Fruit fly (Drosophila melanogaster) whole organism, adult: Measurements from ENCODE around the gene CG33235.

Experiments used
- CG11617 ChIP-seq: fragments of 200-800 bp; sonication (Bioruptor generic); optimal IDR thresholded peaks from 2 replicates; lab custom pipeline; 2017; ENCODE audit warnings: mild to moderate bottlenecking, missing biosample characterization, missing genetic modification reagents, missing genetic modification characterization
- CG12768 ChIP-seq: fragments of 200-800 bp; sonication (Bioruptor generic); optimal IDR thresholded peaks from 2 replicates; lab custom pipeline; 2017; ENCODE audit warnings: missing biosample characterization, missing genetic modification characterization, mild to moderate bottlenecking, moderate library complexity, missing genetic modification reagents
- CG14711 ChIP-seq: fragments of 200-800 bp; sonication (Bioruptor generic); optimal IDR thresholded peaks from 2 replicates; lab custom pipeline; 2018; ENCODE audit warnings: missing biosample characterization, mild to moderate bottlenecking, missing genetic modification characterization, moderate library complexity
- CG1620 ChIP-seq: fragments of 200-800 bp; sonication (Bioruptor generic); optimal IDR thresholded peaks from 2 replicates; lab custom pipeline; 2016; ENCODE audit warnings: missing biosample characterization, missing genetic modification characterization
- CG33017 ChIP-seq: fragments of 200-800 bp; sonication (Bioruptor generic); optimal IDR thresholded peaks from 2 replicates; lab custom pipeline; 2018; ENCODE audit warnings: missing biosample characterization, mild to moderate bottlenecking, missing genetic modification characterization, moderate library complexity
- CG5204 ChIP-seq: fragments of 200-800 bp; sonication (Bioruptor generic); optimal IDR thresholded peaks from 2 replicates; lab custom pipeline; 2016; ENCODE audit warnings: missing biosample characterization, missing genetic modification characterization
- CG7045 ChIP-seq: fragments of 200-800 bp; sonication (Bioruptor generic); optimal IDR thresholded peaks from 2 replicates; lab custom pipeline; 2017; ENCODE audit warnings: missing biosample characterization, mild to moderate bottlenecking, missing genetic modification characterization
- CG7101 ChIP-seq: fragments of 200-800 bp; sonication (Bioruptor generic); optimal IDR thresholded peaks from 2 replicates; lab custom pipeline; 2018; ENCODE audit warnings: missing biosample characterization, mild to moderate bottlenecking, missing genetic modification characterization, moderate library complexity
- Clk ChIP-seq: fragments of 200-800 bp; sonication (Bioruptor generic); optimal IDR thresholded peaks from 2 replicates; lab custom pipeline; 2017; ENCODE audit warnings: missing biosample characterization, missing genetic modification characterization
- Crg-1 ChIP-seq: fragments of 200-800 bp; sonication (Bioruptor generic); optimal IDR thresholded peaks from 2 replicates; lab custom pipeline; 2016; ENCODE audit warnings: missing biosample characterization, missing genetic modification characterization
- Hr96 ChIP-seq: fragments of 200-800 bp; sonication (Bioruptor generic); optimal IDR thresholded peaks from 2 replicates; lab custom pipeline; 2016; ENCODE audit warnings: missing biosample characterization, missing genetic modification characterization
- Mnt ChIP-seq: fragments of 200-800 bp; sonication (Bioruptor generic); optimal IDR thresholded peaks from 2 replicates; lab custom pipeline; 2016; ENCODE audit warnings: missing biosample characterization, mild to moderate bottlenecking, missing genetic modification characterization
- bab1 ChIP-seq: fragments of 200-800 bp; sonication (Bioruptor generic); optimal IDR thresholded peaks from 3 replicates; lab custom pipeline; 2019; ENCODE audit warnings: missing biosample characterization, mild to moderate bottlenecking, missing genetic modification characterization, moderate library complexity
- cic ChIP-seq: fragments of 200-800 bp; sonication (Bioruptor generic); optimal IDR thresholded peaks from 2 replicates; lab custom pipeline; 2017; ENCODE audit warnings: missing biosample characterization, mild to moderate bottlenecking, missing genetic modification characterization, moderate library complexity
- cnc ChIP-seq, 2 experiments: fragments of >200 bp; optimal IDR thresholded peaks; 2 replicates each; lab custom pipeline; 2017
- kay ChIP-seq: fragments of 200-800 bp; sonication (Bioruptor generic); peaks from one replicate; lab custom pipeline; 2016; ENCODE audit warnings: missing biosample characterization, missing genetic modification characterization, borderline replicate concordance
- ovo ChIP-seq: fragments of 200-800 bp; sonication (Bioruptor generic); optimal IDR thresholded peaks from 2 replicates; lab custom pipeline; 2016; ENCODE audit warnings: missing biosample characterization, missing genetic modification characterization
- pad ChIP-seq: fragments of 200-800 bp; sonication (Bioruptor generic); optimal IDR thresholded peaks from 3 replicates; lab custom pipeline; 2017; ENCODE audit warnings: missing biosample characterization, missing genetic modification characterization, mild to moderate bottlenecking, moderate library complexity, missing genetic modification reagents
- tj ChIP-seq: fragments of 200-800 bp; sonication (Bioruptor generic); optimal IDR thresholded peaks from 3 replicates; lab custom pipeline; 2017; ENCODE audit warnings: missing biosample characterization, mild to moderate bottlenecking, missing genetic modification characterization, moderate library complexity
- toe ChIP-seq: fragments of 200-800 bp; sonication (Bioruptor generic); optimal IDR thresholded peaks from 2 replicates; lab custom pipeline; 2016; ENCODE audit warnings: missing biosample characterization, missing genetic modification characterization

Gene CG33235

dm6 chrX:11446792-11447405 lies 44.5 kb downstream of the CG33235 start:
- TF ChIP-seq pad (GFP tag; lab: Kevin White, UChicago) (peak; percentile 85), bab1 (peak; percentile 93), cic (GFP tag; lab: Kevin White, UChicago) (peak; percentile 98), tj (GFP tag; lab: Kevin White, UChicago) (peak; percentile 99), cnc (optimal IDR thresholded peaks at IDR 0.05; lab: Kevin White, UChicago) (no peak), ovo (GFP tag; lab: Kevin White, UChicago) (peak; percentile 8), toe (peak; percentile 70), CG33017 (tag; lab: Kevin White, UChicago) (peak; percentile 89), CG7045 (GFP tag; lab: Kevin White, UChicago) (peak; percentile 66), Hr96 (GFP tag; lab: Kevin White, UChicago) (peak; percentile 91), Crg-1 (GFP tag; lab: Kevin White, UChicago) (peak; percentile 89), Clk (GFP tag; lab: Kevin White, UChicago) (peak; percentile 35), Mnt (GFP tag; lab: Kevin White, UChicago) (peak; percentile 88), CG11617 (GFP tag; lab: Kevin White, UChicago) (peak; percentile 81), CG5204 (GFP tag; lab: Kevin White, UChicago) (peak; percentile 71), CG7101 (peak; percentile 97), CG1620 (GFP tag; lab: Kevin White, UChicago) (peak; percentile 86), kay (no peak), CG12768 (GFP tag; lab: Kevin White, UChicago) (peak; percentile 83), CG14711 (tag; lab: Kevin White, UChicago) (peak; percentile 92)

dm6 chrX:11441829-11442634 lies 49.3 kb downstream of the CG33235 start, which contains the start of gene Sk1:
Gene Sk1 (plus strand): TSS chrX:11442539.
- TF ChIP-seq CG11617 (GFP tag; lab: Kevin White, UChicago): peak; percentile 46
- no peak for TF ChIP-seq pad (GFP tag; lab: Kevin White, UChicago)
- TF ChIP-seq Hr96 (GFP tag; lab: Kevin White, UChicago): no peak
- peak; percentile 65 for TF ChIP-seq cic (GFP tag; lab: Kevin White, UChicago)
- TF ChIP-seq Clk (GFP tag; lab: Kevin White, UChicago): no peak
- TF ChIP-seq kay: peak; percentile 84
- TF ChIP-seq CG12768 (GFP tag; lab: Kevin White, UChicago): no peak
- peak; percentile 10 for TF ChIP-seq ovo (GFP tag; lab: Kevin White, UChicago)
- TF ChIP-seq CG1620 (GFP tag; lab: Kevin White, UChicago): no peak
- TF ChIP-seq Mnt (GFP tag; lab: Kevin White, UChicago): peak; percentile 31
- TF ChIP-seq CG14711 (tag; lab: Kevin White, UChicago): peak; percentile 23
- no peak for TF ChIP-seq cnc (optimal IDR thresholded peaks at IDR 0.05; lab: Kevin White, UChicago)
- no peak for TF ChIP-seq CG7045 (GFP tag; lab: Kevin White, UChicago)
- no peak for TF ChIP-seq CG33017 (tag; lab: Kevin White, UChicago)
- TF ChIP-seq CG5204 (GFP tag; lab: Kevin White, UChicago): no peak
- TF ChIP-seq Crg-1 (GFP tag; lab: Kevin White, UChicago): no peak
- peak; percentile 51 for TF ChIP-seq CG7101
- TF ChIP-seq bab1: peak; percentile 11
- TF ChIP-seq tj (GFP tag; lab: Kevin White, UChicago): peak; percentile 66
- TF ChIP-seq toe: peak; percentile 11

dm6 chrX:11440944-11441343 lies 50.4 kb downstream of the CG33235 start:
- TF ChIP-seq tj (GFP tag; lab: Kevin White, UChicago) (no peak), toe (no peak), CG7101 (peak; percentile 63), CG7045 (GFP tag; lab: Kevin White, UChicago) (no peak), CG11617 (GFP tag; lab: Kevin White, UChicago) (peak; percentile 59), pad (GFP tag; lab: Kevin White, UChicago) (peak; percentile 7), bab1 (peak; percentile 55), CG14711 (tag; lab: Kevin White, UChicago) (no peak), CG33017 (tag; lab: Kevin White, UChicago) (no peak), ovo (GFP tag; lab: Kevin White, UChicago) (no peak), Crg-1 (GFP tag; lab: Kevin White, UChicago) (peak; percentile 26)

dm6 chrX:11439270-11439669 lies 52.1 kb downstream of the CG33235 start:
- TF ChIP-seq pad (GFP tag; lab: Kevin White, UChicago) (peak; percentile 6), Mnt (GFP tag; lab: Kevin White, UChicago) (no peak), tj (GFP tag; lab: Kevin White, UChicago) (peak; percentile 83), CG7101 (peak; percentile 0), Crg-1 (GFP tag; lab: Kevin White, UChicago) (no peak), cic (GFP tag; lab: Kevin White, UChicago) (peak; percentile 4)
